Worm (Caenorhabditis elegans) whole organism, midembryonic: ENCODE data around the gene W03G1.2.
A peak's percentile ranks its signal among the peaks of the same experiment; 100 is the strongest.

ENCODE experiments used
- T22C8.4 ChIP-seq: fragments of 200-800 bp; sonication (Bioruptor generic); IDR thresholded peaks from 2 replicates; pipeline ENCODE4 v1.3.6; 2022; ENCODE audit warnings: missing genetic modification characterization, missing compliant biosample characterization
- cog-1 ChIP-seq: sonication (generic microtip); optimal IDR thresholded peaks from 2 replicates; lab custom pipeline; 2016; ENCODE audit warnings: missing genetic modification characterization, missing compliant biosample characterization
- flt-1 ChIP-seq: fragments of 200-800 bp; sonication (Bioruptor generic); IDR thresholded peaks from 2 replicates; pipeline ENCODE4 v1.3.6; 2022; ENCODE audit warnings: missing genetic modification characterization, missing compliant biosample characterization
- klf-2 ChIP-seq: fragments of 200-800 bp; sonication (Bioruptor generic); conservative IDR thresholded peaks from 2 replicates; pipeline ENCODE4 v1.3.6; 2022; ENCODE audit warnings: missing genetic modification reagents, missing genetic modification characterization, missing compliant biosample characterization
- med-1 ChIP-seq: sonication (generic microtip); optimal IDR thresholded peaks from 2 replicates; lab custom pipeline; 2017; ENCODE audit warnings: missing genetic modification characterization, mild to moderate bottlenecking, missing compliant biosample characterization, antibody characterized with exemption, missing genetic modification reagents; ENCODE audit not compliant: insufficient read depth
- ref-1 ChIP-seq: fragments of 200-800 bp; sonication (Bioruptor generic); conservative IDR thresholded peaks from 2 replicates; pipeline ENCODE4 v1.3.6; 2022; ENCODE audit warnings: missing genetic modification reagents, missing genetic modification characterization, missing compliant biosample characterization
- tab-1 ChIP-seq: fragments of 200-800 bp; sonication (Bioruptor generic); IDR thresholded peaks from 2 replicates; pipeline ENCODE4 v1.3.6; 2022; ENCODE audit warnings: missing genetic modification characterization, missing compliant biosample characterization
- ztf-23 ChIP-seq: fragments of 200-800 bp; sonication (Bioruptor generic); IDR thresholded peaks from 2 replicates; pipeline ENCODE4 v1.3.6; 2022; ENCODE audit warnings: missing genetic modification reagents, missing genetic modification characterization, missing compliant biosample characterization
- ztf-29 ChIP-seq: fragments of 200-800 bp; sonication (Bioruptor generic); IDR thresholded peaks from 2 replicates; pipeline ENCODE4 v1.3.6; 2022; ENCODE audit warnings: missing genetic modification reagents, missing genetic modification characterization, missing compliant biosample characterization

Gene W03G1.2

DNA sequence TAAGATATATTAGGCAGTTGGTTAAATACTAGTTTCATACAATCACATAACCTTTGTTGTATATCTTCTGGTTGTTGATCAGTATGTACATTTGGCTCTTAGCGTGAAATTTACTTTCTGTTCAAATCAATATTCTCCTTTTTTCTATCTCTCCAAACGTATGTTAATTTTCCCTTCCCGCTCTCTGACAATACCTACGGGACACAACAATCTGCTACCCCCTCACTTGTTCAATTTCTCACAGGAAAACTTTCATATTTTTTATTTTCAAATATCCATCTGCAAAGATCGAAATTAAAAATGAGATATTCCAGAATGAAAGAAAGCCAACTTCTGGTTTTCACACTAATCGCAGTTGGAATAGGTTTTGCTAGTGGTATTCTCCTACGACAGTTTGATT is 7.4 kb downstream of the W03G1.2 start, which contains the start of gene glt-7:
Gene glt-7 (plus strand): TSS at position 301 of the 400 bp plus-strand sequence.
- TF ChIP-seq cog-1 (no peak), klf-2 (GFP tag; lab: Robert Waterston, UW) (no peak), med-1 (GFP tag; lab: Kevin White, UChicago) (no peak), tab-1 (no peak), T22C8.4 (no peak), ztf-29 (no peak), ref-1 (GFP tag; lab: Robert Waterston, UW) (no peak), flt-1 (GFP tag; lab: Robert Waterston, UW) (no peak), ztf-23 (GFP tag; lab: Robert Waterston, UW) (no peak)

DNA sequence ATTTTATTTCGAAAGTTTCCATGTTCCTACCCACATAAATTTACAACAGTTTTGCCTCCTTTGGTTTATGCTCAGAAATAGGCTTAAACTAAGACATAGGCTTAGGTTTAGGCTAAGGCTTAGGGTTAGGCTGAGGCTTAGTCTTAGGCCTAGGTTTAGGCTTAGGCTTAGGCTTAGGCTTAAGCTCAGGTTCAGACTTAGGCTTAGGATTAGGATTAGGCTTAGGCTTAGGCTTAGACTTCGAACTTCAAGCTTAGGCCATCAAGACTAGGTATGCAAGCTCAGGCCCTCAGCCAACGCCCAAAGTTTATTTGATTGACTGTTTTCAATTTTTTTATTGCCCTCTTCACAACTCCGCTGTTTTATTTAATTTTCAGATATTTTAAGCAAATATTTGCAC is 21.4 kb downstream of the W03G1.2 start:
- TF ChIP-seq ztf-23 (GFP tag; lab: Robert Waterston, UW) (no peak), flt-1 (GFP tag; lab: Robert Waterston, UW) (no peak), ztf-29 (no peak), cog-1 (no peak), T22C8.4 (no peak), ref-1 (GFP tag; lab: Robert Waterston, UW) (no peak), klf-2 (GFP tag; lab: Robert Waterston, UW) (no peak), med-1 (GFP tag; lab: Kevin White, UChicago) (no peak), tab-1 (no peak)

DNA sequence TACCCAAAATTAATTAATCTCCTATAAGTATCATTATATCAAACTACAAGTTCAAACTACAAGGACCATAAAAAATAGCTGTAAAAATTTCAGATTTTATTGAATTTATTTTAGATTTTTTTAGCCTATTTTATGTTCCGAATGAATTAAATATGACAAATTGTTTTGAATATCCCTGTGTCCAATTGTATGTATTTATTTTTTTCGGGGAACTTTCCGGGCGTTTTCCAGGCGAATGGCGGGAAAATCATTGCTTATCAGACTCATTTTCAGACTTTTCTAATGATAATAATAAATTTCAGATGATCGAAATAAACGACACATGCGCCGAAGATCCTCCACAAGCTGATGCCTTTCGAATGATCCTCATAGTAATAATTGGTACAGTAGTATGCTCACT is 23.5 kb downstream of the W03G1.2 start, which contains the start of gene F56A11.4:
Gene F56A11.4 (plus strand): TSS at position 301 of the 400 bp plus-strand sequence.
- TF ChIP-seq ztf-29 (no peak), med-1 (GFP tag; lab: Kevin White, UChicago) (no peak), ztf-23 (GFP tag; lab: Robert Waterston, UW) (no peak), cog-1 (no peak), T22C8.4 (no peak), klf-2 (GFP tag; lab: Robert Waterston, UW) (no peak), tab-1 (no peak), flt-1 (GFP tag; lab: Robert Waterston, UW) (no peak), ref-1 (GFP tag; lab: Robert Waterston, UW) (no peak)

DNA sequence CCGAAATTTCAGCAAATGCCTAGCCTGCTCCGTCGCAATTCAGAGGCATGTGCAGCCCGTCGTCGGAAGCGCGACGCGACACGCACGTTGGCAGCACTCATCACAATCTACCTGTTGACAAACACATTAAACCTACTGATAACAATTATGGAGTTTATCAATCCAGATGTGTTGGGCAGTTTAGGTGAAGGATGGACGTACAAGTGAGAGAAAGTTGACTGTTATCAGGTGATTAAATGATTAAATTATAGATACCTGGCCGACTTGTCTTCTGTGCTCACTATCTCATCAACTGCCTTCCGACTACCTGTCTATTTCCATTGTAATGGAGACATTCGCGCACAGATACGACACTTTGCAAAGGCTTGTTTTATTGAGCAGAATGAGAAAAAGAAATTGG is 27.5 kb downstream of the W03G1.2 start:
- TF ChIP-seq ztf-23 (GFP tag; lab: Robert Waterston, UW) = no peak
- no peak for TF ChIP-seq ztf-29
- TF ChIP-seq T22C8.4 = no peak
- TF ChIP-seq ref-1 (GFP tag; lab: Robert Waterston, UW) = no peak
- no peak for TF ChIP-seq tab-1
- no peak for TF ChIP-seq med-1 (GFP tag; lab: Kevin White, UChicago)
- no peak for TF ChIP-seq flt-1 (GFP tag; lab: Robert Waterston, UW)
- TF ChIP-seq klf-2 (GFP tag; lab: Robert Waterston, UW) = no peak
- no peak for TF ChIP-seq cog-1

DNA sequence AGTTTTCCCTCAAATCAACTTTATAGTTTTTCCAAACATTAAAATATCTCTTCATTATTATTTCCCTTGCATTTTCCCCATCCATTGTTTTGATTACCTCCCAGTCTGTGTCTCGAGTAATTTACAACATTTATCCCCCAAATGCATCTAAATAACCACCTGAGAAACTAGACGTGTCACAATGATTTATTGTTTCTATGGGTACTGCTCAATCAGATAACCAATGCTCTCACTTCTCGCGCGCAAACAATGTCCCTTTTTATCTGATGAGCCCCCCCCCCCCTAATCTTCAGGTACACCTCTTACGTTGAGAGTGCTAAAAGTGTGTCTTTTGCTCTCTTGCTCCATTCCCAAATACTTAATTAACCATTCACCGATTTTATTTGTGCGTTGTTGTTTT is 29.6 kb downstream of the W03G1.2 start:
- TF ChIP-seq med-1 (GFP tag; lab: Kevin White, UChicago) (no peak), flt-1 (GFP tag; lab: Robert Waterston, UW) (no peak), ztf-29 (no peak), klf-2 (GFP tag; lab: Robert Waterston, UW) (no peak), tab-1 (no peak), ref-1 (GFP tag; lab: Robert Waterston, UW) (no peak), cog-1 (no peak), T22C8.4 (no peak), ztf-23 (GFP tag; lab: Robert Waterston, UW) (no peak)

DNA sequence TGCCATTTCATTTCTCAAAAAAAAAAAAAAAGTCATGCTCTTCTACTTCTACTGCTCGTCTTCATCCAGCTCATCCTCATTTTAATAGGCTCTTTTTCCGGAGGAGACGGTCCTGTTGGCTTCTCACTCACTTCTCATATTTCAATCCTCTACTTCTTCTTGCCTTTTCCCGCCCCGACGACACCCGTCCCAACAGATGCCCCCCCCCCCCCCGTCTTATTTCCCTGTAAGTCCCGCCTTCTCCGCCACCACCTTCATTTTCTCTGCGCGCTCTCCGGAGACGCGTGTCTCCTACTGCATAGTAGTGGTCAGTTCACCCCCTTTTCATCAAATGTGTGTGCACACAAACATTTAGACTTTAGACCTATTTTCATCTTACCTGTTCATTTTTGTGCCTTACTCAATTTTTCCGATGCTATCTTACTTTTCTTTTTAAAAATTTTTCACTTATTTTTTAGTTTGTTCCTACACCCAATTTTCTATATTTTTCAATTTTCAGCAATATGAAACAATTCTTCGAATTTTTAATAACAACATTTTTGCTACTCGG is 34.4 kb downstream of the W03G1.2 start, which contains the start of gene efn-4:
Gene efn-4 (plus strand): TSS at position 500 of the 550 bp plus-strand sequence.
- TF ChIP-seq ztf-23 (GFP tag; lab: Robert Waterston, UW) = 0 out of 2 replicates have a peak, but pooled peaks have one; percentile 8
- TF ChIP-seq klf-2 (GFP tag; lab: Robert Waterston, UW) = no peak

DNA sequence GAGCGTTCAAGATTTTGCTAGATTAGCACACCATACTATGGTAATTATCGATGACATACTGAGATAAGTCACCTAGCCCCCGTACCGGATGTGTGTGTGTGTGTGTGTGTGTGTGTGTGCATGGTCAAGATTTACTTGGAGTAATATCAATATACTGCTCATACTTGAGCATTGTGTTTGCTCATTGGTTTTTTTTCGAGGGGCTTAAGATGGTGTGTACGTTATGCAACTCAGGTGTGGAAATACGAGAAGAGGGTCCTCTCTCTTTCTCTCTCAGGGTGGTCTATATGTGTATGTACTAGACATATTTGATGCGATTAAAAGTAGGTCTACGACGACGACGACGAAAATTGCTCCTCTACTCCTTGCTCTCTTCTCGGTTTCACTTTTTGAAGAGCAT is 35.9 kb downstream of the W03G1.2 start:
- TF ChIP-seq ztf-23 (GFP tag; lab: Robert Waterston, UW) (no peak), med-1 (GFP tag; lab: Kevin White, UChicago) (no peak), ztf-29 (no peak), flt-1 (GFP tag; lab: Robert Waterston, UW) (no peak), tab-1 (no peak), cog-1 (no peak), T22C8.4 (no peak), ref-1 (GFP tag; lab: Robert Waterston, UW) (no peak), klf-2 (GFP tag; lab: Robert Waterston, UW) (no peak)

DNA sequence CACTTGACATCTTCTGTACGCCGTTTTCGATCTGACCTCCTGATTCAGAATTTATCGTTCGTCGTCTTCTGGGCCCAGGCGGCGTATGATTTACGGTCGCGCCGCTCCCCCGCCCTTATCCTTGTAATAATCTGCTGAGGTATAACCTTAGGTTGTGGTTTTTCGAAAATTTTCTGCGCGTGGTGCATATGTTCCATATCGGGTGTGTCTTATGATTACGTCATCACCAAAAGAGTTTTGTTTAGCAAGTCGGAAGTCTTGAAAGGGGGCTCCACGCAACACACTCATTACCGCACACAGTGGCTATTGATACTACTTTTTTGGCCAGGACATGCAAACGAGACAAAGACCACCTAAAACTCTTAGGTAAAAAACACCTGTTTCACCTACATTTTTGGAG is 36.3 kb downstream of the W03G1.2 start:
- TF ChIP-seq ztf-29 (no peak), flt-1 (GFP tag; lab: Robert Waterston, UW) (no peak), tab-1 (no peak), ref-1 (GFP tag; lab: Robert Waterston, UW) (no peak), klf-2 (GFP tag; lab: Robert Waterston, UW) (no peak), cog-1 (no peak), med-1 (GFP tag; lab: Kevin White, UChicago) (no peak), ztf-23 (GFP tag; lab: Robert Waterston, UW) (no peak), T22C8.4 (no peak)

DNA sequence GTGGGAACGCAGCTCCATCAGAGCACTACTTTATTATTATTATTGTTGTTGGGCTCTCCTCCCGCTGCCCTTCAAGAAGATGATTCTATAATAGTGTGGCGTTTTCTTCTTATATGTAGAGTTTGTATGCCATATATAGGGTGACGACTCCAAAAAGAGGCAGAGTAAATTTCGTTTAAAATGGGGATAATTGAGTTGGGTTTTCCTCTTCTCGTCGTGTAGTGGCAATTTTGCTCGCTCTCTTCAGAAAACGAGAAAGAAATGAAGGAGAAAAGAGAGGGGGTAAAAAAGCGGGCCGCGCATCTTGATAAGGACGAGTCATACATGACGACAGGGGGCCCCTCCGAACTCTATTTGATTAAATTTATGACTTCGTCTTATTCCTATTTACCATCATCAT is 39.0 kb downstream of the W03G1.2 start:
- TF ChIP-seq med-1 (GFP tag; lab: Kevin White, UChicago) = no peak
- no peak for TF ChIP-seq tab-1
- TF ChIP-seq ztf-23 (GFP tag; lab: Robert Waterston, UW) = no peak
- TF ChIP-seq ref-1 (GFP tag; lab: Robert Waterston, UW) = no peak
- no peak for TF ChIP-seq ztf-29
- no peak for TF ChIP-seq cog-1
- no peak for TF ChIP-seq T22C8.4
- no peak for TF ChIP-seq klf-2 (GFP tag; lab: Robert Waterston, UW)
- TF ChIP-seq flt-1 (GFP tag; lab: Robert Waterston, UW) = no peak

DNA sequence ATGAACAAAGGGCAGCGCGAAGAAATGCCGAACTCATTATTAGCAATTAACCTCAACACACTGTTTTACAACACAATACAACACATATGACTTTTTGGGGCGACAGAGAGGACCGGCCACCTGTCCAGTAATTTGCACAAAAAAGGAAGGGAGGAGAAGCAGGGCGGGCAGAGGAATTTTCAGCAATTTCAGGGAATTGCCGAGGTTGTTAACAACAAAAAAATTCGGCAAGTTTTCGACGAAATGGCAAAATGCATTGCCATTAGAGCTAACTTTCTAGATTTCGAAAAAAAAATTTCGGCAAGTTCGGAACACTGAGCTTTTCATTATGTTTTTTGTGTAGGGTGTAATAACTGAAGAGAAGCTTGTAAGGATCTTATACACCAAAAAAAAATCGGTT is 39.5 kb downstream of the W03G1.2 start:
- TF ChIP-seq tab-1 (no peak), T22C8.4 (no peak), cog-1 (no peak), med-1 (GFP tag; lab: Kevin White, UChicago) (no peak), ztf-23 (GFP tag; lab: Robert Waterston, UW) (no peak), flt-1 (GFP tag; lab: Robert Waterston, UW) (no peak), klf-2 (GFP tag; lab: Robert Waterston, UW) (no peak), ztf-29 (no peak), ref-1 (GFP tag; lab: Robert Waterston, UW) (no peak)
